Worm (Caenorhabditis elegans) whole organism, mixed stage, embryonic: ENCODE data around the gene Y32G9A.5.

Experiments used
- M03D4.4 ChIP-seq: sonication (generic microtip); optimal IDR thresholded peaks from 2 replicates; lab custom pipeline; 2017; ENCODE audit warnings: mild to moderate bottlenecking, missing genetic modification characterization, missing compliant biosample characterization
- blmp-1 ChIP-seq: fragments of 150-350 bp; optimal IDR thresholded peaks from 2 replicates; lab custom pipeline; 2014; ENCODE audit warnings: missing biosample characterization, missing genetic modification characterization
- ceh-83 ChIP-seq: fragments of 200-800 bp; sonication (Bioruptor generic); optimal IDR thresholded peaks from 2 replicates; lab custom pipeline; 2018; ENCODE audit warnings: mild to moderate bottlenecking, missing genetic modification characterization, missing compliant biosample characterization
- ces-1 ChIP-seq: fragments of 150-350 bp; optimal IDR thresholded peaks from 2 replicates; lab custom pipeline; 2014; ENCODE audit warnings: missing biosample characterization, missing genetic modification reagents, missing genetic modification characterization
- cnd-1 ChIP-seq: fragments of 200-800 bp; sonication (Bioruptor generic); optimal IDR thresholded peaks from 2 replicates; lab custom pipeline; 2018; ENCODE audit warnings: mild to moderate bottlenecking, missing genetic modification characterization, missing compliant biosample characterization
- drap-1 ChIP-seq: fragments of 200-800 bp; sonication (Bioruptor generic); optimal IDR thresholded peaks from 3 replicates; lab custom pipeline; 2018; ENCODE audit warnings: mild to moderate bottlenecking, missing genetic modification characterization, missing compliant biosample characterization
- elt-1 ChIP-seq: sonication (generic microtip); optimal IDR thresholded peaks from 2 replicates; lab custom pipeline; 2017; ENCODE audit warnings: missing genetic modification characterization, mild to moderate bottlenecking, missing compliant biosample characterization, antibody characterized with exemption, moderate library complexity, borderline replicate concordance; ENCODE audit not compliant: insufficient read depth
- elt-3 ChIP-seq: fragments of 150-350 bp; optimal IDR thresholded peaks from 2 replicates; lab custom pipeline; 2014; ENCODE audit warnings: missing biosample characterization, missing genetic modification characterization
- ham-2 ChIP-seq: fragments of 200-800 bp; sonication (Bioruptor generic); optimal IDR thresholded peaks from 2 replicates; lab custom pipeline; 2018; ENCODE audit warnings: mild to moderate bottlenecking, missing genetic modification characterization, missing compliant biosample characterization
- hlh-1 ChIP-seq: fragments of 150-350 bp; optimal IDR thresholded peaks from 2 replicates; lab custom pipeline; 2014; ENCODE audit warnings: missing biosample characterization, missing genetic modification reagents, missing genetic modification characterization
- lin-13 ChIP-seq: fragments of 150-350 bp; optimal IDR thresholded peaks from 2 replicates; lab custom pipeline; 2014; ENCODE audit warnings: missing biosample characterization, missing genetic modification characterization
- lin-32 ChIP-seq: fragments of 200-800 bp; sonication (Bioruptor generic); optimal IDR thresholded peaks from 2 replicates; lab custom pipeline; 2018; ENCODE audit warnings: mild to moderate bottlenecking, missing genetic modification characterization, missing compliant biosample characterization
- lsy-2 ChIP-seq: fragments of 150-350 bp; optimal IDR thresholded peaks from 2 replicates; lab custom pipeline; 2014; ENCODE audit warnings: missing biosample characterization, missing genetic modification characterization
- mab-5 ChIP-seq: fragments of 150-350 bp; optimal IDR thresholded peaks from 2 replicates; lab custom pipeline; 2014; ENCODE audit warnings: missing biosample characterization, missing genetic modification characterization
- mep-1 ChIP-seq: fragments of 150-350 bp; optimal IDR thresholded peaks from 2 replicates; lab custom pipeline; 2017; ENCODE audit warnings: missing biosample characterization, missing genetic modification reagents, missing genetic modification characterization, inconsistent platforms
- mls-2 ChIP-seq: sonication (generic microtip); optimal IDR thresholded peaks from 2 replicates; lab custom pipeline; 2016; ENCODE audit warnings: mild to moderate bottlenecking, missing genetic modification characterization, moderate library complexity, missing compliant biosample characterization
- nhr-12 ChIP-seq: fragments of 150-350 bp; optimal IDR thresholded peaks from 2 replicates; lab custom pipeline; 2014; ENCODE audit warnings: missing biosample characterization, missing genetic modification characterization
- nhr-2 ChIP-seq: fragments of 150-350 bp; optimal IDR thresholded peaks from 2 replicates; lab custom pipeline; 2014; ENCODE audit warnings: missing biosample characterization, missing genetic modification characterization
- nhr-237 ChIP-seq: fragments of 150-350 bp; optimal IDR thresholded peaks from 2 replicates; lab custom pipeline; 2014; ENCODE audit warnings: missing biosample characterization, missing genetic modification characterization
- nhr-28 ChIP-seq: fragments of 150-350 bp; optimal IDR thresholded peaks from 2 replicates; lab custom pipeline; 2014; ENCODE audit warnings: missing biosample characterization, missing genetic modification characterization
- nhr-76 ChIP-seq: sonication (generic microtip); optimal IDR thresholded peaks from 2 replicates; lab custom pipeline; 2017; ENCODE audit warnings: missing biosample characterization, missing genetic modification characterization
- pha-4 ChIP-seq: fragments of 150-350 bp; optimal IDR thresholded peaks from 2 replicates; lab custom pipeline; 2018; ENCODE audit warnings: missing biosample characterization, missing genetic modification reagents, missing genetic modification characterization
- sem-2 ChIP-seq: fragments of 200-800 bp; sonication (Bioruptor generic); optimal IDR thresholded peaks from 2 replicates; lab custom pipeline; 2018; ENCODE audit warnings: mild to moderate bottlenecking, missing genetic modification characterization, missing compliant biosample characterization
- snpc-4 ChIP-seq: fragments of 150-350 bp; optimal IDR thresholded peaks from 2 replicates; lab custom pipeline; 2014; ENCODE audit warnings: missing biosample characterization, missing genetic modification characterization
- sptf-1 ChIP-seq: sonication (generic microtip); optimal IDR thresholded peaks from 2 replicates; lab custom pipeline; 2017; ENCODE audit warnings: mild to moderate bottlenecking, missing genetic modification characterization, moderate library complexity, missing compliant biosample characterization
- unc-39 ChIP-seq: fragments of 150-350 bp; optimal IDR thresholded peaks from 2 replicates; lab custom pipeline; 2014; ENCODE audit warnings: missing biosample characterization, missing genetic modification characterization
- unc-62 ChIP-seq: fragments of 150-350 bp; optimal IDR thresholded peaks from 2 replicates; lab custom pipeline; 2014; ENCODE audit warnings: missing biosample characterization, missing genetic modification reagents, missing genetic modification characterization
- zip-8 ChIP-seq: fragments of 150-350 bp; optimal IDR thresholded peaks from 2 replicates; lab custom pipeline; 2014; ENCODE audit warnings: missing biosample characterization, missing genetic modification characterization

The Y32G9A.5 gene

ce11 chrV:1878030-1878429 is 29.4 kb upstream of the Y32G9A.5 start:
- TF ChIP-seq elt-1 (tag; lab: Kevin White, UChicago), result no peak
- no peak for TF ChIP-seq lsy-2
- no peak for TF ChIP-seq drap-1
- no peak for TF ChIP-seq hlh-1
- TF ChIP-seq unc-39 (tag; lab: Kevin White, UChicago), result no peak
- TF ChIP-seq snpc-4 (tag; lab: Kevin White, UChicago), result no peak
- no peak for TF ChIP-seq nhr-237 (tag; lab: Kevin White, UChicago)
- TF ChIP-seq nhr-12 (tag; lab: Kevin White, UChicago), result no peak
- TF ChIP-seq blmp-1 (tag; lab: Kevin White, UChicago), result no peak
- TF ChIP-seq zip-8 (tag; lab: Kevin White, UChicago), result no peak
- TF ChIP-seq mls-2 (tag; lab: Kevin White, UChicago), result no peak
- no peak for TF ChIP-seq M03D4.4 (tag; lab: Kevin White, UChicago)
- TF ChIP-seq nhr-28 (tag; lab: Kevin White, UChicago), result no peak
- no peak for TF ChIP-seq ham-2 (GFP tag; lab: Kevin White, UChicago)
- TF ChIP-seq nhr-76, result no peak
- no peak for TF ChIP-seq nhr-2 (tag; lab: Kevin White, UChicago)
- no peak for TF ChIP-seq elt-3 (tag; lab: Kevin White, UChicago)

DNA sequence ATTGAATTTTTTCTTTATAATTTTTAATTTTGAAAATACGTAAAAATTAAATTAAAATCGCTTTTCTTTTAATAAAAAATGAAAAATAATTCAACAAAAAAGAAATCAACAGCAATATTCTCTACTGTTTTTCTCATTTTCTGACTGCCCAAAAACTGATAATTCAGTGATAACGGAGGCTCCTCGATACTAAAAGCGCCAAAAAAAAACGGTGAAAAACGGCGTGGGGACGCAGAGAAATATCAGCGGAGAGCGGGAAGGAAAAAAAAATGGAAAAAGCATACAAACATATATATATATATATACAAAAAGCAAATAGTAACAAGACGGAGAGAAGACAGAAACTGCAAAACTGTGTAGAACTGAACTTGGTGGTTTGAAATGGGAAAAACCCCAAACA is 24.3 kb upstream of the Y32G9A.5 start:
- TF ChIP-seq lsy-2, result no peak
- TF ChIP-seq zip-8 (tag; lab: Kevin White, UChicago), result no peak
- no peak for TF ChIP-seq mep-1 (tag; lab: Kevin White, UChicago)
- TF ChIP-seq lin-32 (GFP tag; lab: Kevin White, UChicago), result no peak
- TF ChIP-seq hlh-1, result no peak
- TF ChIP-seq snpc-4 (tag; lab: Kevin White, UChicago), result no peak

DNA sequence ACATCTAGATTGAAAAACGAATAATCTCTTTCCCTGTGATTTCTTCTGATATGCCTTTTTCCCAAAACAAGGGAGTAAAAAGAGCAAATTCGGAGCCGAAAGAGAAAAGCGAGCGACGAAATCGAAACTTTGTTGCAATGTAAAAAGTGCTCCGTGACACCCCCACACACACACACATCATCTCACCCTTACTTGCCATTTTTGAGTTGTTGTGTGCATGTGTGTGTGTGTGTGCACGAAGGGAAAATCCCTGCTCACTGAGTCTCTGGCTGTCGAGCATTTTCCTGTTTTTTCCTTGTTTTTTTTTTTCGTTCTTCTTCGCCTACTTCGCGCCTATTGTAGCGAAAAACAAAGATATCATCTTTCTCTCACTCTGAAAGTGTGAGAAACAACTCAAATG is 20.5 kb upstream of the Y32G9A.5 start:
- TF ChIP-seq ham-2 (GFP tag; lab: Kevin White, UChicago) (no peak), lin-13 (tag; lab: Kevin White, UChicago) (no peak), blmp-1 (tag; lab: Kevin White, UChicago) (no peak), ceh-83 (GFP tag; lab: Kevin White, UChicago) (no peak), cnd-1 (tag; lab: Kevin White, UChicago) (no peak), elt-3 (tag; lab: Kevin White, UChicago) (no peak), mab-5 (tag; lab: Kevin White, UChicago) (no peak), nhr-28 (tag; lab: Kevin White, UChicago) (no peak)

DNA sequence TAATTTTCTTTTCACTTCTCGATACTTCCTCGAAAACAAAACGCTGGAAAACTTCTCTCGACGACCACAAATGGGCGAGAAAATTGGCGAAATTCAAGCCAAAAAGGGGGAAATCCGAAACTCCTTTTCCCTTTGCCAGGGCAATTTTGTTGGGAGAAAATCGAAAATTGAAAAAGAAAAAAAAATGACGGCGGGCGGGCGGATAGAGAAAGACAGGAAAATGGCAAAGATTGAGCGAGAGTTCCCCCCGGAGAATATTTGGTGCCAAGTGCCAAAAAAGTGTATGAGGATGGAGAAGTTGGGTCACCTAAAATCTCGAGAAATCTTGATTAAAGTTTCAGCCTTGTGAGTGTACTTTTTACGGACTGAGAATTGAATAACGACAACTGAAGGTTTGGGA is 19.2 kb upstream of the Y32G9A.5 start:
- TF ChIP-seq M03D4.4 (tag; lab: Kevin White, UChicago), result no peak
- no peak for TF ChIP-seq mls-2 (tag; lab: Kevin White, UChicago)
- no peak for TF ChIP-seq unc-62 (GFP tag; lab: Kevin White, UChicago)
- TF ChIP-seq mab-5 (tag; lab: Kevin White, UChicago), result no peak
- TF ChIP-seq ceh-83 (GFP tag; lab: Kevin White, UChicago), result no peak
- no peak for TF ChIP-seq ces-1
- no peak for TF ChIP-seq snpc-4 (tag; lab: Kevin White, UChicago)
- TF ChIP-seq nhr-76, result no peak
- TF ChIP-seq cnd-1 (tag; lab: Kevin White, UChicago), result no peak
- TF ChIP-seq sptf-1 (tag; lab: Kevin White, UChicago), result no peak
- TF ChIP-seq lin-32 (GFP tag; lab: Kevin White, UChicago), result no peak
- no peak for TF ChIP-seq sem-2 (GFP tag; lab: Kevin White, UChicago)

DNA sequence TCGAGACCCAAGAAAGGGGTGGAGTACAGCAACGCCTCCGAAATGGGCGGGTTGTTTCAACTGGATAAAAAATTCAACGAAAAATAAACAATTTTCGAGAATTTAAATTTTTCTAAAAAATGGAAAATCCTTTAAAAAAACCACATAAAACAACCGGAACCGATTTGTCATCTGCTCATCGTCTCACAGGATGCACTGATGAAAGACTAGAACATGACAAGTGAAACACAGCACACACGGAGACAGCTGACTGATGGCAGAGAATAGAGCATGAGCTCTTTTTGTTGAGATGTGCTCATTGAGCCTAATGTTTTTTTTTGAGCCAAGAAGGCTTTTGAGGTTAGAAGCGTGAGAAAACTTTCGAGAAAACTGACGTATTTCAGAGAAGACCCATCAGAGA is 17.5 kb upstream of the Y32G9A.5 start:
- TF ChIP-seq lin-32 (GFP tag; lab: Kevin White, UChicago) (no peak), mls-2 (tag; lab: Kevin White, UChicago) (no peak), drap-1 (no peak), ham-2 (GFP tag; lab: Kevin White, UChicago) (no peak), pha-4 (tag; lab: Kevin White, UChicago) (no peak), lsy-2 (no peak), hlh-1 (peak; percentile 48)
- TF ChIP-seq, all 35 proteins: peak for 1

- TF ChIP-seq lsy-2 (peak; percentile 85), unc-39 (tag; lab: Kevin White, UChicago) (no peak)
These were observed 14.7 kb upstream of the Y32G9A.5 start, which contains the start of gene zig-11 for ce11 chrV:1892567-1893277. Gene zig-11, minus strand, starts transcription at chrV:1892939.
